Fruit fly (Drosophila melanogaster) whole organism, adult: ENCODE results near the gene CG4766.

Experiments used
- CG11617 ChIP-seq: fragments of 200-800 bp; sonication (Bioruptor generic); optimal IDR thresholded peaks from 2 replicates; lab custom pipeline; 2017; ENCODE audit warnings: mild to moderate bottlenecking, missing biosample characterization, missing genetic modification reagents, missing genetic modification characterization
- CG12768 ChIP-seq: fragments of 200-800 bp; sonication (Bioruptor generic); optimal IDR thresholded peaks from 2 replicates; lab custom pipeline; 2017; ENCODE audit warnings: missing biosample characterization, missing genetic modification characterization, mild to moderate bottlenecking, moderate library complexity, missing genetic modification reagents
- CG14711 ChIP-seq: fragments of 200-800 bp; sonication (Bioruptor generic); optimal IDR thresholded peaks from 2 replicates; lab custom pipeline; 2018; ENCODE audit warnings: missing biosample characterization, mild to moderate bottlenecking, missing genetic modification characterization, moderate library complexity
- CG1620 ChIP-seq: fragments of 200-800 bp; sonication (Bioruptor generic); optimal IDR thresholded peaks from 2 replicates; lab custom pipeline; 2016; ENCODE audit warnings: missing biosample characterization, missing genetic modification characterization
- CG33017 ChIP-seq: fragments of 200-800 bp; sonication (Bioruptor generic); optimal IDR thresholded peaks from 2 replicates; lab custom pipeline; 2018; ENCODE audit warnings: missing biosample characterization, mild to moderate bottlenecking, missing genetic modification characterization, moderate library complexity
- CG5204 ChIP-seq: fragments of 200-800 bp; sonication (Bioruptor generic); optimal IDR thresholded peaks from 2 replicates; lab custom pipeline; 2016; ENCODE audit warnings: missing biosample characterization, missing genetic modification characterization
- CG7045 ChIP-seq: fragments of 200-800 bp; sonication (Bioruptor generic); optimal IDR thresholded peaks from 2 replicates; lab custom pipeline; 2017; ENCODE audit warnings: missing biosample characterization, mild to moderate bottlenecking, missing genetic modification characterization
- CG7101 ChIP-seq: fragments of 200-800 bp; sonication (Bioruptor generic); optimal IDR thresholded peaks from 2 replicates; lab custom pipeline; 2018; ENCODE audit warnings: missing biosample characterization, mild to moderate bottlenecking, missing genetic modification characterization, moderate library complexity
- Clk ChIP-seq: fragments of 200-800 bp; sonication (Bioruptor generic); optimal IDR thresholded peaks from 2 replicates; lab custom pipeline; 2017; ENCODE audit warnings: missing biosample characterization, missing genetic modification characterization
- Crg-1 ChIP-seq: fragments of 200-800 bp; sonication (Bioruptor generic); optimal IDR thresholded peaks from 2 replicates; lab custom pipeline; 2016; ENCODE audit warnings: missing biosample characterization, missing genetic modification characterization
- Hr96 ChIP-seq: fragments of 200-800 bp; sonication (Bioruptor generic); optimal IDR thresholded peaks from 2 replicates; lab custom pipeline; 2016; ENCODE audit warnings: missing biosample characterization, missing genetic modification characterization
- Mnt ChIP-seq: fragments of 200-800 bp; sonication (Bioruptor generic); optimal IDR thresholded peaks from 2 replicates; lab custom pipeline; 2016; ENCODE audit warnings: missing biosample characterization, mild to moderate bottlenecking, missing genetic modification characterization
- bab1 ChIP-seq: fragments of 200-800 bp; sonication (Bioruptor generic); optimal IDR thresholded peaks from 3 replicates; lab custom pipeline; 2019; ENCODE audit warnings: missing biosample characterization, mild to moderate bottlenecking, missing genetic modification characterization, moderate library complexity
- cic ChIP-seq: fragments of 200-800 bp; sonication (Bioruptor generic); optimal IDR thresholded peaks from 2 replicates; lab custom pipeline; 2017; ENCODE audit warnings: missing biosample characterization, mild to moderate bottlenecking, missing genetic modification characterization, moderate library complexity
- cnc ChIP-seq, 2 experiments: fragments of >200 bp; optimal IDR thresholded peaks; 2 replicates each; lab custom pipeline; 2017
- kay ChIP-seq: fragments of 200-800 bp; sonication (Bioruptor generic); peaks from one replicate; lab custom pipeline; 2016; ENCODE audit warnings: missing biosample characterization, missing genetic modification characterization, borderline replicate concordance
- ovo ChIP-seq: fragments of 200-800 bp; sonication (Bioruptor generic); optimal IDR thresholded peaks from 2 replicates; lab custom pipeline; 2016; ENCODE audit warnings: missing biosample characterization, missing genetic modification characterization
- pad ChIP-seq: fragments of 200-800 bp; sonication (Bioruptor generic); optimal IDR thresholded peaks from 3 replicates; lab custom pipeline; 2017; ENCODE audit warnings: missing biosample characterization, missing genetic modification characterization, mild to moderate bottlenecking, moderate library complexity, missing genetic modification reagents
- tj ChIP-seq: fragments of 200-800 bp; sonication (Bioruptor generic); optimal IDR thresholded peaks from 3 replicates; lab custom pipeline; 2017; ENCODE audit warnings: missing biosample characterization, mild to moderate bottlenecking, missing genetic modification characterization, moderate library complexity
- toe ChIP-seq: fragments of 200-800 bp; sonication (Bioruptor generic); optimal IDR thresholded peaks from 2 replicates; lab custom pipeline; 2016; ENCODE audit warnings: missing biosample characterization, missing genetic modification characterization

CG4766 gene

DNA sequence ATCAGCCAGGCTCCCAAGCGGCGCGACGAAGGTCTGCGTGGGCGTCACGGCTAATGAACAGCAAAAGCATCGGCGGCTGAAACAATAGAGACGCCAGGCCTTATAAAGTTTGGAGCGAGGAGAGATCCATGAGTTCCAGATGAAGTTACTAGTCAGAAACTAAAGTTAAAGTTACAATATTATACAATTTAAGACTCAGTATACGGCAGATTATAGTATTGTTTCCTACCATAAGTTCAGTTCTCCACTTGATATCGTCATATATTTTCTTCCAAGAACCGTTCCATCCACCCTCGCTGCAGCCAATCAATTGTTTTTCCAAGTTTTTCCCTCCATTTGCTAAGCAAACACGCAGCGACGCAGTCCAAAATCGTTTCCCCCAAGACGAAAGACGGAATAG, 17.2 kb downstream of the CG4766 start:
- TF ChIP-seq kay (no peak), Mnt (GFP tag; lab: Kevin White, UChicago) (no peak), CG1620 (GFP tag; lab: Kevin White, UChicago) (no peak), pad (GFP tag; lab: Kevin White, UChicago) (no peak), bab1 (GFP tag; lab: Kevin White, UChicago) (no peak), CG7045 (GFP tag; lab: Kevin White, UChicago) (no peak), CG5204 (no peak), tj (GFP tag; lab: Kevin White, UChicago) (no peak), CG14711 (no peak), Crg-1 (no peak), Clk (GFP tag; lab: Kevin White, UChicago) (no peak), CG12768 (no peak), CG33017 (no peak), ovo (no peak), Hr96 (GFP tag; lab: Kevin White, UChicago) (no peak)

DNA sequence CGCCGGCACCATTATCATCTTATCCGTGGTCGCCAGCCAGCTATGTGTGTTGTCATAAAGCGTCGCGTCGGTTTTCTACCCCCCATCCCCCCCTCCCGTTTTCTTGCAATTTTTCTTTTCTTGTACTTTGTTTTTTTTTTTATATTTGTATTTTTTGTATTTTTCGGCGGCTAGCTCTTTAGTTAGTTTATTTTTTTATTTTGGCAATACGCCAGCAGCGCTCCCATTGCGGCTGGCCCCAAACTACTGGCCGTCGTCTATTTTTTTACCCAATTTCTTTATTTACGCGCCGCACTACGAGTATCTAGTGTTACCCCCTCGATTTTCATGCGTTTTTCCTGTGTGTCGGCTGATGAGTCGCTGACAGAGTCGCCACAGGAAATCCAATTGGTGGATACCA, 19.2 kb downstream of the CG4766 start:
- TF ChIP-seq Hr96 (GFP tag; lab: Kevin White, UChicago) (no peak), CG14711 (no peak), CG1620 (GFP tag; lab: Kevin White, UChicago) (no peak), CG33017 (no peak), toe (GFP tag; lab: Kevin White, UChicago) (no peak), Clk (GFP tag; lab: Kevin White, UChicago) (no peak), CG11617 (GFP tag; lab: Kevin White, UChicago) (no peak), tj (GFP tag; lab: Kevin White, UChicago) (no peak), CG5204 (no peak), CG12768 (no peak), ovo (no peak)

DNA sequence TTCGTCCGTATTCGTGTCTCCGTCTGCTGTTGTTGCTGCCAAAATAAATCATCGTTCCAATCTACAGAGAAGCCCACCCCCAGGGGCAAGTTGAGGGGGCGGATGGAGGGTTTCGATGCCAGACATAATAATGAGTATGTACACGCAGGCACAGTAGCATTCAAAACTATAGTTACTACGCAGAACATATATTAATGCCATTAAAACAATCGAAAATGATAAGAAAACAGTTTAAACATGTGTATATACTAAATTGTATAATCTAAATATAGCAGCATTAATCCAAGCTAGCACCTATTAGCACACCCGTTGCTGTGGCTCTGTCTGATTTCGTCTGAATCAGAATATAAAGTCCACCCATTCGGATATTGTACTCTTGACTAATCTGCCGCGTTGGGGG, 19.7 kb downstream of the CG4766 start:
- TF ChIP-seq CG5204 = no peak
- peak; percentile 28 for TF ChIP-seq CG14711

DNA sequence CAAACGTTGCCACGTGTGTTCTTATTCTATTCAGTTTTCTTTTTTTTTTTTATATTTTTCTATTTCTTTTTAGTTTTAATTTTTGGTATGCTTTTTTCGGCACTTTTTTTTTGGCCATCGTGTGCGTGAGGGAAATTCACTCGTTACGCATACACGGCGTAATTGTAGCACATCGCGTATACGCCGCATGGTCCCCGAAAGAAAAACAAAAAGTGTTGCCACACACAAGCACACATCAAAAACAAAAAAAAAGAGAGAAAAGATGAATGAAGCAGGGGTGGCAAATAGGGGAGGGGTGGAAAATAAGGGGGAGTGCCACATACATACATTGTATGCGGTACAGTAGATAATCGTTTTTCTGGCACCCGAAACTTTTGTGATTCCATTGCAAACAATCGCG, 22.8 kb downstream of the CG4766 start:
- TF ChIP-seq cic (no peak), Crg-1 (no peak), tj (GFP tag; lab: Kevin White, UChicago) (no peak), CG12768 (no peak), CG33017 (no peak), bab1 (GFP tag; lab: Kevin White, UChicago) (no peak)

DNA sequence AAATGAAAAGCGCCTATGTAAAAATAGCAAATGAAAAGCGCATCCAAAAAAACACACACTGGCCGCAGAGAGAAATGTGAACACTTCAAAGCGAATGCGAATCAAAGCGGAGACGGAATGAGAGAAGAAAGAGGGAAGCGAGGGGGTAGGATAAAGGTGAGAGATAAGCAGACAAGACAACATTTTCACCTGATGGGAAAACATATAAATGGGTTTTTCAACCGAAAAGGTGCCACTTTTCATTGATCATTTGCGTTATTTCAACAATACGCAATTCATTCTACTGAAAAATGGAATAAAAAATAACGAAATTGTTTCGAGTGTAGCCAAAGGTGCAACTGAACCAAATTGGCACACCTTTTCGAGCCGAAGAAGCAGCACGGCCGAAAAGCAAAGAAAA, 23.5 kb downstream of the CG4766 start:
- TF ChIP-seq tj (GFP tag; lab: Kevin White, UChicago) (no peak), kay (peak; percentile 17)

DNA sequence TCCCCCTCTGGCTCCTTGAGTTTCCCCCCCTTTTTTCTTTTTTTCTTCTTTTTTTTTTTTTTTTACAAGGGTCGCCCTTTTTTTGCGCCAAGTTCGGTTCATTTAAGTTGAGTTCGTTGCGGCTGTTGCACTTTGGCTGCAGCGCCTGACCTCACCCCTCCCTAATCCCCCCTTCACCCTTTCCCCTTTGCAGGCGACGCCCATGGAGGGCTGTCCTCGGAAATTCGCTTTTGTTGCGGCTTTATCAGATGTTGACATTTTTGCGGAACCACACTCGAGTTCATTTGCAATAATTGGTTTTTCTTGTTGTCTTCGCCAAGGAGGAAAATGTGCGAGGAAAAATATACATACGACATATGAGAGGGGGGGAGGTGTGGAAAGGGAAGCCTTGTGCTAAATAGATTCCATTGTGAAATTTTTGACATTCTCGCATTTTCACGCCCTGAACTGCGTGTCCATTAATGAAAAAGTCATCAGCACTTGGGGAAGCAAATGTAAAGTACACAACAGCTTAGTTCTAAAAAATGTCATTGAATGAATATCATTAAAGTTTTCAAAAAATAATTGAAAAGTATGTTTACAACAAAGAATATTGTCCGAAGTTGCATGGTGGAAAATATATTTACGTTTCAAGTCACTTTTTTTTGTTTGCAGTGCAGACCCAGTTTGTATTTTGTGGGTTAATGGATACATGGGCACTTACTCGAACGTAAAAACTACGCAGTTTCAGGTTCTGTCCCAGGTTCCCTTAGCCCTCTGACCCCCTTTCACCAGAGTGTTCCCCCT, 26.0 kb downstream of the CG4766 start:
- TF ChIP-seq pad (GFP tag; lab: Kevin White, UChicago) (no peak), CG7045 (GFP tag; lab: Kevin White, UChicago) (no peak), cic (no peak)

DNA sequence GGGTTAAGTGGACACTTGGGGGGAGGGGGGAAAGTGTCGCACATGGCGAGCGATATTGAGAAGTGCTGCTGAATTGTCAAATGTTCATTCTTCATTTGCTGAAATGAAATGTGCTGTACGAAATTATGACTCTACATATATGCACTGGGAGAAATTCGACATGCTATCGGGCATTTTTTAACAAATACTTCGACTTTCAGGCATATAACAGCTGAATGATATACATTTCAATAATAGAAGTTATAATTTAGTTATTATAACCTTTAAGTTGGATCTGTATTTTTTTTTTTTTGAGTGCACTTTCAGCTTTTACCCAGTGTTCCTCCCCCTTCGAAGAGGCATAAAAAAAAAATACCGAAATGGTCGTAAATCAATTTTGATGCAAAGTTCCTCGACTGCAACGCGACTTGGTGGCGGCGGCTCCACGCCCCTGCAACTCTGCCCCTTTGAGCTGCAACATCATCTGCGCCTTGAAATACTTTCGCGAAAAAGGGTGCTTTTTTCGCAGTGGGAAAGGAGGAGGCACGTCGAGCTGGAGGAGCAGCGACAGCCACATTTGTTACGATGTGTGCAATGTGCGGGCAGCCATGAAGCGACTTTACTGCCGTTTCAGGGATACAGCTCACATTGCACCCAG, 27.1 kb downstream of the CG4766 start:
- TF ChIP-seq CG7101 (tag; lab: Kevin White, UChicago) = no peak
- TF ChIP-seq Clk (GFP tag; lab: Kevin White, UChicago) = no peak
- TF ChIP-seq Crg-1 = no peak
- no peak for TF ChIP-seq CG14711
- no peak for TF ChIP-seq ovo
- no peak for TF ChIP-seq CG11617 (GFP tag; lab: Kevin White, UChicago)
- TF ChIP-seq CG1620 (GFP tag; lab: Kevin White, UChicago) = no peak
- TF ChIP-seq cic = no peak
- no peak for TF ChIP-seq Mnt (GFP tag; lab: Kevin White, UChicago)
- no peak for TF ChIP-seq toe (GFP tag; lab: Kevin White, UChicago)
- no peak for TF ChIP-seq tj (GFP tag; lab: Kevin White, UChicago)
- TF ChIP-seq CG7045 (GFP tag; lab: Kevin White, UChicago) = no peak
- TF ChIP-seq bab1 (GFP tag; lab: Kevin White, UChicago) = no peak
- TF ChIP-seq CG33017 = no peak
- no peak for TF ChIP-seq CG12768
- TF ChIP-seq CG5204 = no peak
- TF ChIP-seq pad (GFP tag; lab: Kevin White, UChicago) = no peak

DNA sequence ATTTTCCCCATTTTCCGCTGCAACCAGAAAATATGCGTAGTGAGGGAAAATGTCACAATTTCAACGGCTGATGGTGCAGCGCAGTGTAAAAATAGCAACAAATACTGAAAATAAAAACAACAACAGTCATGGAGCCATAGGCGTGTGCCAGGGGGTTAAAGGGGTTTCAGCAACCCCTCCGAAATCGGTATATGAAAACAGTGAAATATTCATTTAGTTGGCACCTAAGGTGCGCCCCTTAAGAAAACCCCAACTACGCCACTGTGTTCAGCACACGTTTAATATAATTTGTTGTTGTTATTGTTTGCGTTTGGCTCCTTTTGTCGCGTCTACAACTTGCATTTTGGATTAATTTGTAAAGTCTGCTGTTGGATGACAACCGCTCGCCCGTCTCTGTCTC, 28.6 kb downstream of the CG4766 start:
- TF ChIP-seq Crg-1 (no peak), ovo (no peak), CG1620 (GFP tag; lab: Kevin White, UChicago) (no peak), Clk (GFP tag; lab: Kevin White, UChicago) (no peak), CG11617 (GFP tag; lab: Kevin White, UChicago) (no peak), CG7101 (tag; lab: Kevin White, UChicago) (no peak), kay (no peak), tj (GFP tag; lab: Kevin White, UChicago) (no peak), CG7045 (GFP tag; lab: Kevin White, UChicago) (no peak), cnc (optimal IDR thresholded peaks at IDR 0.05; lab: Kevin White, UChicago) (no peak), bab1 (GFP tag; lab: Kevin White, UChicago) (no peak), cic (no peak), toe (GFP tag; lab: Kevin White, UChicago) (no peak), pad (GFP tag; lab: Kevin White, UChicago) (no peak), Mnt (GFP tag; lab: Kevin White, UChicago) (no peak), CG14711 (no peak)
